Worm (Caenorhabditis elegans): ENCODE measurements around the gene arrd-8.

- TF ChIP-seq ceh-82 (tag; optimal IDR thresholded peaks at IDR 0.05) (peak; percentile 65 to 90 (median 68)), nhr-237 (tag; optimal IDR thresholded peaks at IDR 0.05) (peak; percentile 19)
Measured at ce11 chrII:12107840-12108239, 43.0 kb downstream of the arrd-8 start, which contains the start of gene Y17G7B.18.

Data from whole organism, L1 larva.